Worm (Caenorhabditis elegans): ENCODE measurements around the gene wrt-5.
A peak's percentile ranks its signal among the peaks of the same experiment; 100 is the strongest.

Gene wrt-5

ce11 chrIV:4019836-4020235 is 31.6 kb downstream of the wrt-5 start:
- TF ChIP-seq cog-1 (tag; optimal IDR thresholded peaks at IDR 0.05): no peak
- TF ChIP-seq flt-1 (GFP tag; IDR thresholded peaks at IDR 0.05): peak; percentile 52; the same call in 1 of the 2 replicates

ce11 chrIV:4018692-4019387 is 32.6 kb downstream of the wrt-5 start:
- TF ChIP-seq ztf-23 (GFP tag; IDR thresholded peaks at IDR 0.05): no peak
- TF ChIP-seq cog-1 (tag; optimal IDR thresholded peaks at IDR 0.05): no peak
- TF ChIP-seq T22C8.4 (GFP tag; IDR thresholded peaks at IDR 0.05): no peak
- TF ChIP-seq tab-1 (GFP tag; IDR thresholded peaks at IDR 0.05): no peak
- no peak for TF ChIP-seq med-1 (GFP tag; optimal IDR thresholded peaks at IDR 0.05; ENCODE audit: insufficient read depth)
- TF ChIP-seq ztf-29 (GFP tag; IDR thresholded peaks at IDR 0.05): no peak
- no peak for TF ChIP-seq flt-1 (GFP tag; IDR thresholded peaks at IDR 0.05)
- TF ChIP-seq ref-1 (GFP tag; conservative IDR thresholded peaks at IDR 0.05): no peak
- TF ChIP-seq klf-2 (GFP tag; conservative IDR thresholded peaks at IDR 0.05): no peak

ce11 chrIV:4016723-4017122 is 34.7 kb downstream of the wrt-5 start:
- TF ChIP-seq T22C8.4 (GFP tag; IDR thresholded peaks at IDR 0.05) (no peak), tab-1 (GFP tag; IDR thresholded peaks at IDR 0.05) (no peak), ztf-23 (GFP tag; IDR thresholded peaks at IDR 0.05) (no peak), cog-1 (tag; optimal IDR thresholded peaks at IDR 0.05) (no peak), med-1 (GFP tag; optimal IDR thresholded peaks at IDR 0.05; ENCODE audit: insufficient read depth) (no peak), ztf-29 (GFP tag; IDR thresholded peaks at IDR 0.05) (no peak), flt-1 (GFP tag; IDR thresholded peaks at IDR 0.05) (no peak), klf-2 (GFP tag; conservative IDR thresholded peaks at IDR 0.05) (no peak), ref-1 (GFP tag; conservative IDR thresholded peaks at IDR 0.05) (no peak)

DNA sequence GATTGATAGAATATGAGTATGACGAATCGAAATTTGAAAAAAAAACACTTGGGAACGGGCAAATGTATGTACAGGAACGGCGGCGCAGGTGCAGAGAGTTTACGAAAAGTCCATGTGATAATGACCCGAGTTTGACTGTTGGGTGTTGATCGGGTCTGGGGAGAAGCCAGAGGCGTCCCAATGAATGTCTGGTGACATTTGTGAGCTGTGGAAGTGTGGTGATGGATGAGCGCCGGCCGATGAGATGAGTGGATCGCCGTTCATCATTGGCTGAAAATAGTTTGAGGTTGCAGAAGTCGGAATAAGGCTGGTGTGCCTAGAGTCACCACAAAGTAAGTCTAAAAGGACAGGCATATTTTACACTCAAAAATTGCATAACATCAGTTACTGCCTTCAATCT is 35.8 kb downstream of the wrt-5 start:
- TF ChIP-seq ztf-23 (GFP tag; IDR thresholded peaks at IDR 0.05): no peak

- TF ChIP-seq tab-1 (GFP tag; IDR thresholded peaks at IDR 0.05): 0 out of 2 replicates have a peak, but pooled peaks have one; percentile 54
- TF ChIP-seq flt-1 (GFP tag; IDR thresholded peaks at IDR 0.05): 0 out of 2 replicates have a peak, but pooled peaks have one; percentile 26
- 0 out of 2 replicates have a peak, but pooled peaks have one; percentile 41 for TF ChIP-seq T22C8.4 (GFP tag; IDR thresholded peaks at IDR 0.05)
- no peak for TF ChIP-seq med-1 (GFP tag; optimal IDR thresholded peaks at IDR 0.05; ENCODE audit: insufficient read depth)
- TF ChIP-seq klf-2 (GFP tag; conservative IDR thresholded peaks at IDR 0.05): no peak
- no peak for TF ChIP-seq cog-1 (tag; optimal IDR thresholded peaks at IDR 0.05)
- no peak for TF ChIP-seq ref-1 (GFP tag; conservative IDR thresholded peaks at IDR 0.05)
- TF ChIP-seq ztf-23 (GFP tag; IDR thresholded peaks at IDR 0.05): 0 out of 2 replicates have a peak, but pooled peaks have one; percentile 48
- TF ChIP-seq ztf-29 (GFP tag; IDR thresholded peaks at IDR 0.05): no peak
These were observed 37.1 kb downstream of the wrt-5 start for ce11 chrIV:4014341-4014826.

- TF ChIP-seq ztf-23 (GFP tag; IDR thresholded peaks at IDR 0.05) (no peak), ztf-29 (GFP tag; IDR thresholded peaks at IDR 0.05) (no peak), cog-1 (tag; optimal IDR thresholded peaks at IDR 0.05) (no peak), flt-1 (GFP tag; IDR thresholded peaks at IDR 0.05) (no peak), klf-2 (GFP tag; conservative IDR thresholded peaks at IDR 0.05) (no peak), tab-1 (GFP tag; IDR thresholded peaks at IDR 0.05) (no peak), T22C8.4 (GFP tag; IDR thresholded peaks at IDR 0.05) (no peak), med-1 (GFP tag; optimal IDR thresholded peaks at IDR 0.05; ENCODE audit: insufficient read depth) (no peak), ref-1 (GFP tag; conservative IDR thresholded peaks at IDR 0.05) (no peak)
These were observed 37.8 kb downstream of the wrt-5 start for ce11 chrIV:4013621-4014020.

- no peak for TF ChIP-seq ztf-29 (GFP tag; IDR thresholded peaks at IDR 0.05)
- TF ChIP-seq ztf-23 (GFP tag; IDR thresholded peaks at IDR 0.05): no peak
- no peak for TF ChIP-seq flt-1 (GFP tag; IDR thresholded peaks at IDR 0.05)
- TF ChIP-seq med-1 (GFP tag; optimal IDR thresholded peaks at IDR 0.05; ENCODE audit: insufficient read depth): no peak
- no peak for TF ChIP-seq tab-1 (GFP tag; IDR thresholded peaks at IDR 0.05)
- no peak for TF ChIP-seq ref-1 (GFP tag; conservative IDR thresholded peaks at IDR 0.05)
- no peak for TF ChIP-seq T22C8.4 (GFP tag; IDR thresholded peaks at IDR 0.05)
- TF ChIP-seq klf-2 (GFP tag; conservative IDR thresholded peaks at IDR 0.05): no peak
- TF ChIP-seq cog-1 (tag; optimal IDR thresholded peaks at IDR 0.05): no peak
These were observed 41.5 kb downstream of the wrt-5 start for ce11 chrIV:4009923-4010322.

DNA sequence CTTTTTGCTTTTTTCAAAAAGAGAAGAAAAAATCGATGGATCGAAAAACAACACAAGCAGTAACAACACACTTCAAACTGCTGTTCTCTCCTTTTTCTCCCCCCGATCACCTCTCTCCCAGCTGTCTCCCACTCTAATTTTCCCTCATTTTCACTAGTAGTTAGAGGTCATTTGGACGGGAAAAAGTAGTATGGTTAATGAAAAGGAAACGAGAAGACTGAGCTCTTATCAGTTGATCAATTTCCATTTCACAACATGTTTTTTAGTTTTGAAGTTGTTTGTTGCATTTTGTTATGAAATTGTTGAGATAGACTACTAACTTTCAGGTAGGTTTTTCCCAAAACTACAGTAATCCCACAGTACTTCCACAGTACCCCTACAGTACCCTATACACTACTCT is 43.0 kb downstream of the wrt-5 start:
- TF ChIP-seq ref-1 (GFP tag; conservative IDR thresholded peaks at IDR 0.05): no peak
- TF ChIP-seq tab-1 (GFP tag; IDR thresholded peaks at IDR 0.05): no peak
- no peak for TF ChIP-seq ztf-23 (GFP tag; IDR thresholded peaks at IDR 0.05)
- TF ChIP-seq klf-2 (GFP tag; conservative IDR thresholded peaks at IDR 0.05): no peak
- no peak for TF ChIP-seq med-1 (GFP tag; optimal IDR thresholded peaks at IDR 0.05; ENCODE audit: insufficient read depth)
- no peak for TF ChIP-seq flt-1 (GFP tag; IDR thresholded peaks at IDR 0.05)
- no peak for TF ChIP-seq cog-1 (tag; optimal IDR thresholded peaks at IDR 0.05)
- TF ChIP-seq ztf-29 (GFP tag; IDR thresholded peaks at IDR 0.05): no peak
- no peak for TF ChIP-seq T22C8.4 (GFP tag; IDR thresholded peaks at IDR 0.05)

ce11 chrIV:4007697-4008096 is 43.7 kb downstream of the wrt-5 start, which contains the start of gene W02C12.2:
Gene W02C12.2 (minus strand): TSS chrIV:4007973.
- TF ChIP-seq med-1 (GFP tag; optimal IDR thresholded peaks at IDR 0.05; ENCODE audit: insufficient read depth) (no peak), ztf-23 (GFP tag; IDR thresholded peaks at IDR 0.05) (peak; percentile 14; the same call in 1 of the 2 replicates), T22C8.4 (GFP tag; IDR thresholded peaks at IDR 0.05) (no peak), cog-1 (tag; optimal IDR thresholded peaks at IDR 0.05) (no peak)

- TF ChIP-seq T22C8.4 (GFP tag; IDR thresholded peaks at IDR 0.05): no peak
- TF ChIP-seq ztf-29 (GFP tag; IDR thresholded peaks at IDR 0.05): no peak
- no peak for TF ChIP-seq med-1 (GFP tag; optimal IDR thresholded peaks at IDR 0.05; ENCODE audit: insufficient read depth)
- TF ChIP-seq ztf-23 (GFP tag; IDR thresholded peaks at IDR 0.05): no peak
- TF ChIP-seq cog-1 (tag; optimal IDR thresholded peaks at IDR 0.05): no peak
- TF ChIP-seq ref-1 (GFP tag; conservative IDR thresholded peaks at IDR 0.05): no peak
- TF ChIP-seq tab-1 (GFP tag; IDR thresholded peaks at IDR 0.05): no peak
- no peak for TF ChIP-seq flt-1 (GFP tag; IDR thresholded peaks at IDR 0.05)
- no peak for TF ChIP-seq klf-2 (GFP tag; conservative IDR thresholded peaks at IDR 0.05)
These were observed 46.3 kb downstream of the wrt-5 start for ce11 chrIV:4005166-4005565.

Data from whole organism, midembryonic.